Worm (Caenorhabditis elegans) whole organism, L3 larva: Measurements from ENCODE around the gene txdc-17.
"Not testable (repeated sequence)": the region's sequence is repeated elsewhere in the genome, so short reads cannot be mapped to it uniquely, and the experiment has no call there.

ENCODE experiments used
- ZK546.5 ChIP-seq: sonication (generic microtip); optimal IDR thresholded peaks from 2 replicates; lab custom pipeline; 2017; ENCODE audit warnings: missing biosample characterization, missing genetic modification characterization
- ceh-28 ChIP-seq: fragments of 150-350 bp; optimal IDR thresholded peaks from 2 replicates; lab custom pipeline; 2014; ENCODE audit warnings: missing biosample characterization, missing genetic modification reagents, missing genetic modification characterization
- ceh-82 ChIP-seq: fragments of 150-350 bp; optimal IDR thresholded peaks from 2 replicates; lab custom pipeline; 2014; ENCODE audit warnings: missing biosample characterization, missing genetic modification characterization
- elt-1 ChIP-seq: fragments of 150-350 bp; optimal IDR thresholded peaks from 2 replicates; lab custom pipeline; 2014; ENCODE audit warnings: missing biosample characterization, missing genetic modification characterization
- elt-2 ChIP-seq: sonication (generic microtip); optimal IDR thresholded peaks from 2 replicates; lab custom pipeline; 2016; ENCODE audit warnings: missing genetic modification reagents, mild to moderate bottlenecking, missing genetic modification characterization, missing compliant biosample characterization
- elt-3 ChIP-seq, 3 experiments: fragments of 150-350 bp in 1 of 3; sonication (generic microtip) in 2 of 3; optimal IDR thresholded peaks; 2 replicates in 2 of 3; 4 replicates in 1 of 3; lab custom pipeline; 2014 to 2017; ENCODE audit warnings: missing biosample characterization in 3 of 3, missing genetic modification characterization in 3 of 3
- fkh-10 ChIP-seq: sonication (generic microtip); optimal IDR thresholded peaks from 2 replicates; lab custom pipeline; 2017; ENCODE audit warnings: missing biosample characterization, missing genetic modification reagents, missing genetic modification characterization
- lin-15B ChIP-seq: fragments of 150-350 bp; optimal IDR thresholded peaks from 2 replicates; lab custom pipeline; 2014; ENCODE audit warnings: missing biosample characterization, missing genetic modification characterization
- mdl-1 ChIP-seq: fragments of 150-350 bp; optimal IDR thresholded peaks from 2 replicates; lab custom pipeline; 2014; ENCODE audit warnings: missing biosample characterization, missing genetic modification characterization
- nhr-76 ChIP-seq: fragments of 150-350 bp; sonication (generic microtip); optimal IDR thresholded peaks from 5 replicates; lab custom pipeline; 2014; ENCODE audit warnings: missing biosample characterization, missing genetic modification characterization
- tbx-2 ChIP-seq: sonication (generic microtip); optimal IDR thresholded peaks from 2 replicates; lab custom pipeline; 2016; ENCODE audit warnings: mild to moderate bottlenecking, missing genetic modification characterization, missing compliant biosample characterization
- unc-62 ChIP-seq: fragments of 150-350 bp; sonication (generic microtip); optimal IDR thresholded peaks from 4 replicates; lab custom pipeline; 2014; ENCODE audit warnings: missing biosample characterization, missing genetic modification reagents, missing genetic modification characterization
- zag-1 ChIP-seq: fragments of 150-350 bp; optimal IDR thresholded peaks from 2 replicates; lab custom pipeline; 2014; ENCODE audit warnings: missing biosample characterization, missing genetic modification characterization
- ztf-11 ChIP-seq: fragments of 150-350 bp; optimal IDR thresholded peaks from 2 replicates; lab custom pipeline; 2014; ENCODE audit warnings: missing biosample characterization, missing genetic modification characterization

ce11 chrIII:2881989-2882388, 47.5 kb downstream of the txdc-17 start, which contains the start of gene F56F11.2:
- not testable (repeated sequence) for TF ChIP-seq elt-3 (tag; optimal IDR thresholded peaks at IDR 0.05; lab: Kevin White, UChicago); lin-15B (tag; lab: Kevin White, UChicago); ztf-11 (tag; lab: Kevin White, UChicago); unc-62 (GFP tag; lab: Kevin White, UChicago); elt-1; ZK546.5 (tag; lab: Kevin White, UChicago); mdl-1 (tag; lab: Kevin White, UChicago); nhr-76 (tag; lab: Kevin White, UChicago); zag-1 (tag; lab: Kevin White, UChicago); fkh-10 (GFP tag; lab: Kevin White, UChicago); elt-2 (tag; lab: Kevin White, UChicago); tbx-2 (tag; lab: Kevin White, UChicago); ceh-82 (tag; lab: Kevin White, UChicago); ceh-28 (tag; lab: Kevin White, UChicago)
